Worm (Caenorhabditis elegans): ENCODE data around the gene K09H11.4.

The K09H11.4 gene

ce11 chrV:5684534-5684933 is 41.8 kb downstream of the K09H11.4 start, which contains the start of the genes hmgs-1 and F25B4.4 (continued):
- TF ChIP-seq B0261.1 (tag; optimal IDR thresholded peaks at IDR 0.05) (no peak), snpc-1.3 (tag; optimal IDR thresholded peaks at IDR 0.05; ENCODE audit: insufficient read depth) (peak; percentile 72), nfyb-1 (GFP tag; IDR thresholded peaks at IDR 0.05) (peak; percentile 84), ZK185.1 (tag; optimal IDR thresholded peaks at IDR 0.05; ENCODE audit: poor library complexity, severe bottlenecking) (peak; percentile 58), attf-3 (GFP tag; conservative IDR thresholded peaks at IDR 0.05) (peak; percentile 64; the same call in 1 of the 2 replicates), K12H6.12 (tag; optimal IDR thresholded peaks at IDR 0.05) (peak; percentile 88), F52B5.7 (tag; optimal IDR thresholded peaks at IDR 0.05) (no peak), madf-8 (GFP tag; conservative IDR thresholded peaks at IDR 0.05) (peak; percentile 58), B0336.3 (GFP tag; IDR thresholded peaks at IDR 0.05) (peak; percentile 28; the same call in 1 of the 2 replicates), ekl-4 (GFP tag; IDR thresholded peaks at IDR 0.05) (peak; percentile 63), C06A6.2 (GFP tag; conservative IDR thresholded peaks at IDR 0.05) (peak; percentile 50; the same call in 1 of the 2 replicates), sptf-2 (GFP tag; optimal IDR thresholded peaks at IDR 0.05) (no peak), aptf-2 (GFP tag; conservative IDR thresholded peaks at IDR 0.05) (no peak), nfya-2 (GFP tag; IDR thresholded peaks at IDR 0.05) (no peak), lin-40 (tag; optimal IDR thresholded peaks at IDR 0.05) (peak; percentile 84), T26A5.8 (tag; optimal IDR thresholded peaks at IDR 0.05) (no peak), nhr-80 (tag; optimal IDR thresholded peaks at IDR 0.05) (peak; percentile 6), hlh-26 (GFP tag; conservative IDR thresholded peaks at IDR 0.05) (no peak), tlf-1 (GFP tag; optimal IDR thresholded peaks at IDR 0.05) (peak; percentile 77), lin-35 (GFP tag; optimal IDR thresholded peaks at IDR 0.05) (peak in 2 of 3 experiments; percentile 39 to 85), snpc-4 (GFP tag; optimal IDR thresholded peaks at IDR 0.05) (peak; percentile 48), snpc-4 (tag; optimal IDR thresholded peaks at IDR 0.05) (peak; percentile 15 to 69 (median 47)), athp-1 (tag; optimal IDR thresholded peaks at IDR 0.05) (no peak), B0019.2 (GFP tag; conservative IDR thresholded peaks at IDR 0.05) (peak; percentile 86), ceh-40 (GFP tag; IDR thresholded peaks at IDR 0.05) (no peak), ccch-3 (GFP tag; optimal IDR thresholded peaks at IDR 0.05) (no peak), pha-4 (tag; optimal IDR thresholded peaks at IDR 0.05) (peak; percentile 68), nhr-120 (GFP tag; IDR thresholded peaks at IDR 0.05) (no peak), unc-130 (GFP tag; optimal IDR thresholded peaks at IDR 0.05) (peak; percentile 30), tbx-9 (tag; optimal IDR thresholded peaks at IDR 0.05; ENCODE audit: borderline replicate concordance) (no peak), bed-1 (GFP tag; IDR thresholded peaks at IDR 0.05) (no peak), nhr-27 (tag; optimal IDR thresholded peaks at IDR 0.05) (no peak), zfh-2 (GFP tag; conservative IDR thresholded peaks at IDR 0.05) (no peak), ceh-79 (tag; optimal IDR thresholded peaks at IDR 0.05) (no peak), xnd-1 (tag; optimal IDR thresholded peaks at IDR 0.05) (peak; percentile 37), mcd-1 (GFP tag; IDR thresholded peaks at IDR 0.05) (peak; percentile 86), F49E8.2 (tag; optimal IDR thresholded peaks at IDR 0.05; ENCODE audit: insufficient read depth) (peak; percentile 57), tbp1 (GFP tag; optimal IDR thresholded peaks at IDR 0.05) (peak; percentile 66), die-1 (tag; optimal IDR thresholded peaks at IDR 0.05) (no peak), fkh-3 (tag; optimal IDR thresholded peaks at IDR 0.05) (no peak), F55B11.4 (tag; optimal IDR thresholded peaks at IDR 0.05; ENCODE audit: borderline replicate concordance, insufficient read depth) (no peak), lsy-27 (tag; optimal IDR thresholded peaks at IDR 0.05; ENCODE audit: borderline replicate concordance, insufficient read depth) (no peak), gei-17 (GFP tag; optimal IDR thresholded peaks at IDR 0.05) (peak; percentile 23), rcor-1 (GFP tag; IDR thresholded peaks at IDR 0.05) (peak; percentile 78), mes-4 (tag; optimal IDR thresholded peaks at IDR 0.05) (no peak), nfya-1 (tag; optimal IDR thresholded peaks at IDR 0.05; ENCODE audit: borderline replicate concordance, insufficient read depth) (no peak)

Data from whole organism, young adult.